Fruit fly (Drosophila melanogaster) whole organism, embryonic: ENCODE data around the gene CG17666.

ENCODE experiments used
- Ada2b ChIP-seq: fragments of 200-800 bp; sonication (Bioruptor generic); IDR thresholded peaks from 2 replicates; pipeline ENCODE4 v1.3.6; 2022; ENCODE audit warnings: missing biosample characterization, missing genetic modification characterization
- Adf1 ChIP-seq: fragments of 200-800 bp; sonication (Bioruptor generic); IDR thresholded peaks from 2 replicates; pipeline ENCODE4 v1.3.6; 2022; ENCODE audit warnings: missing biosample characterization, missing genetic modification characterization
- Atf-2 ChIP-seq: fragments of 200-800 bp; sonication (Bioruptor generic); optimal IDR thresholded peaks from 2 replicates; lab custom pipeline; 2016; ENCODE audit warnings: missing biosample characterization, missing genetic modification characterization
- Bdp1 ChIP-seq: fragments of 200-800 bp; sonication (Bioruptor generic); optimal IDR thresholded peaks from 3 replicates; lab custom pipeline; 2016; ENCODE audit warnings: missing biosample characterization, missing genetic modification characterization
- CG10209 ChIP-seq: fragments of 200-800 bp; sonication (Bioruptor generic); optimal IDR thresholded peaks from 3 replicates; lab custom pipeline; 2017; ENCODE audit warnings: missing biosample characterization, mild to moderate bottlenecking, missing genetic modification characterization, missing genetic modification reagents
- CG10321 ChIP-seq: fragments of 200-800 bp; sonication (Bioruptor generic); IDR thresholded peaks from 2 replicates; pipeline ENCODE4 v1.3.6; 2022; ENCODE audit warnings: missing biosample characterization, missing genetic modification characterization
- CG10979 ChIP-seq: fragments of 200-800 bp; sonication (Bioruptor generic); optimal IDR thresholded peaks from 2 replicates; lab custom pipeline; 2018; ENCODE audit warnings: missing biosample characterization, mild to moderate bottlenecking, missing genetic modification characterization, moderate library complexity
- CG11504 ChIP-seq: fragments of 200-800 bp; sonication (Bioruptor generic); optimal IDR thresholded peaks from 3 replicates; lab custom pipeline; 2019; ENCODE audit warnings: missing biosample characterization, mild to moderate bottlenecking, missing genetic modification characterization, moderate library complexity
- CG11560 ChIP-seq: fragments of 200-800 bp; sonication (Bioruptor generic); IDR thresholded peaks from 3 replicates; pipeline ENCODE4 v1.3.6; 2022; ENCODE audit warnings: missing biosample characterization, missing genetic modification characterization
- CG11696 ChIP-seq: fragments of 200-800 bp; sonication (Bioruptor generic); IDR thresholded peaks from 2 replicates; pipeline ENCODE4 v1.3.6; 2022; ENCODE audit warnings: missing biosample characterization, missing genetic modification characterization
- CG15479 ChIP-seq: fragments of 200-800 bp; sonication (Bioruptor generic); optimal IDR thresholded peaks from 3 replicates; lab custom pipeline; 2019; ENCODE audit warnings: missing biosample characterization, mild to moderate bottlenecking, missing genetic modification characterization, moderate library complexity
- CG17612 ChIP-seq: fragments of 200-800 bp; sonication (Bioruptor generic); IDR thresholded peaks from 2 replicates; pipeline ENCODE4 v1.3.6; 2022; ENCODE audit warnings: missing biosample characterization, missing genetic modification characterization
- CG17829 ChIP-seq: fragments of 200-800 bp; optimal IDR thresholded peaks from 2 replicates; lab custom pipeline; 2019; ENCODE audit warnings: missing biosample characterization, mild to moderate bottlenecking, missing genetic modification characterization, moderate library complexity
- CG30403 ChIP-seq: fragments of 200-800 bp; sonication (Bioruptor generic); optimal IDR thresholded peaks from 3 replicates; lab custom pipeline; 2016; ENCODE audit warnings: missing biosample characterization, missing genetic modification characterization
- CG4707 ChIP-seq: fragments of 200-800 bp; sonication (Bioruptor generic); optimal IDR thresholded peaks from 2 replicates; lab custom pipeline; 2018; ENCODE audit warnings: missing biosample characterization, mild to moderate bottlenecking, missing genetic modification characterization, moderate library complexity
- CG7963 ChIP-seq: fragments of 200-800 bp; sonication (Bioruptor generic); IDR thresholded peaks from 3 replicates; pipeline ENCODE4 v1.3.6; 2022; ENCODE audit warnings: missing biosample characterization, missing genetic modification characterization; ENCODE audit not compliant: partially characterized antibody
- CG8765 ChIP-seq: fragments of 200-800 bp; sonication (Bioruptor generic); IDR thresholded peaks from 2 replicates; pipeline ENCODE4 v1.3.6; 2022; ENCODE audit warnings: missing biosample characterization, missing genetic modification characterization
- CG9817 ChIP-seq: fragments of 200-800 bp; sonication (Bioruptor generic); optimal IDR thresholded peaks from 2 replicates; lab custom pipeline; 2018; ENCODE audit warnings: missing biosample characterization, mild to moderate bottlenecking, missing genetic modification characterization, moderate library complexity
- CHES-1-like ChIP-seq: fragments of 200-800 bp; sonication (Bioruptor generic); optimal IDR thresholded peaks from 2 replicates; lab custom pipeline; 2016; ENCODE audit warnings: missing biosample characterization, missing genetic modification characterization
- Dref ChIP-seq: fragments of 200-800 bp; sonication (Bioruptor generic); IDR thresholded peaks from 2 replicates; pipeline ENCODE4 v1.3.6; 2022; ENCODE audit warnings: missing biosample characterization, missing genetic modification characterization
- Eip74EF ChIP-seq, 2 experiments: fragments of 200-800 bp in 1 of 2; fragments of >200 bp in 1 of 2; sonication (Bioruptor generic) in 1 of 2; optimal IDR thresholded peaks; 2 replicates each; lab custom pipeline; 2017 to 2019; ENCODE audit warnings: missing biosample characterization in 2 of 2, missing genetic modification characterization in 2 of 2, mild to moderate bottlenecking in 1 of 2, moderate library complexity in 1 of 2
- Elba2 ChIP-seq: fragments of 200-800 bp; sonication (Bioruptor generic); optimal IDR thresholded peaks from 3 replicates; lab custom pipeline; 2016; ENCODE audit warnings: missing biosample characterization, missing genetic modification characterization
- HHEX ChIP-seq: fragments of 200-800 bp; sonication (Bioruptor generic); optimal IDR thresholded peaks from 3 replicates; lab custom pipeline; 2017; ENCODE audit warnings: missing biosample characterization, mild to moderate bottlenecking, missing genetic modification characterization, missing genetic modification reagents
- HLHmδ ChIP-seq: fragments of 200-800 bp; sonication (Bioruptor generic); optimal IDR thresholded peaks from 2 replicates; lab custom pipeline; 2018; ENCODE audit warnings: missing biosample characterization, mild to moderate bottlenecking, missing genetic modification characterization, moderate library complexity
- NC2α ChIP-seq: fragments of 200-800 bp; sonication (Bioruptor generic); optimal IDR thresholded peaks from 2 replicates; lab custom pipeline; 2016; ENCODE audit warnings: missing biosample characterization, missing genetic modification characterization
- NC2β ChIP-seq: fragments of 200-800 bp; sonication (Bioruptor generic); optimal IDR thresholded peaks from 2 replicates; lab custom pipeline; 2016; ENCODE audit warnings: missing biosample characterization, missing genetic modification characterization
- NK7.1 ChIP-seq: fragments of 200-800 bp; sonication (Bioruptor generic); optimal IDR thresholded peaks from 3 replicates; lab custom pipeline; 2016; ENCODE audit warnings: missing biosample characterization, missing genetic modification characterization
- Neu2 ChIP-seq: fragments of 200-800 bp; sonication (Bioruptor generic); optimal IDR thresholded peaks from 3 replicates; lab custom pipeline; 2016; ENCODE audit warnings: missing biosample characterization, missing genetic modification characterization, borderline replicate concordance
- Ravus ChIP-seq: fragments of 200-800 bp; sonication (Bioruptor generic); IDR thresholded peaks from 2 replicates; pipeline ENCODE4 v1.3.6; 2022; ENCODE audit warnings: missing biosample characterization, missing genetic modification characterization
- al ChIP-seq: fragments of 200-800 bp; sonication (Bioruptor generic); IDR thresholded peaks from 2 replicates; pipeline ENCODE4 v1.3.6; 2022; ENCODE audit warnings: missing biosample characterization, missing genetic modification characterization
- br ChIP-seq: fragments of >200 bp; optimal IDR thresholded peaks from 2 replicates; lab custom pipeline; 2017
- caup ChIP-seq: fragments of 200-800 bp; sonication (Bioruptor generic); optimal IDR thresholded peaks from 3 replicates; lab custom pipeline; 2017; ENCODE audit warnings: missing biosample characterization, mild to moderate bottlenecking, missing genetic modification characterization, moderate library complexity; ENCODE audit not compliant: severe bottlenecking
- chn ChIP-seq: fragments of 200-800 bp; sonication (Bioruptor generic); optimal IDR thresholded peaks from 2 replicates; lab custom pipeline; 2016; ENCODE audit warnings: missing biosample characterization, missing genetic modification characterization
- ewg ChIP-seq: fragments of 200-800 bp; sonication (Bioruptor generic); optimal IDR thresholded peaks from 3 replicates; lab custom pipeline; 2017; ENCODE audit warnings: mild to moderate bottlenecking, missing biosample characterization, missing genetic modification reagents, missing genetic modification characterization
- fd3F ChIP-seq: fragments of 200-800 bp; sonication (Bioruptor generic); optimal IDR thresholded peaks from 2 replicates; lab custom pipeline; 2018; ENCODE audit warnings: missing biosample characterization, mild to moderate bottlenecking, missing genetic modification characterization, moderate library complexity
- ftz-f1 ChIP-seq: fragments of 200-800 bp; sonication (Bioruptor generic); optimal IDR thresholded peaks from 2 replicates; lab custom pipeline; 2016; ENCODE audit warnings: missing biosample characterization, missing genetic modification characterization
- gt ChIP-seq: fragments of 200-800 bp; sonication (Bioruptor generic); IDR thresholded peaks from 2 replicates; pipeline ENCODE4 v1.3.6; 2022; ENCODE audit warnings: missing biosample characterization, missing genetic modification characterization
- h ChIP-seq: fragments of >200 bp; optimal IDR thresholded peaks from 2 replicates; lab custom pipeline; 2017
- hkb ChIP-seq, 2 experiments: fragments of 200-800 bp in 1 of 2; fragments of >200 bp in 1 of 2; sonication (Bioruptor generic) in 1 of 2; IDR thresholded peaks in 1 of 2; optimal IDR thresholded peaks in 1 of 2; 2 replicates each; pipeline versions ENCODE4 v1.3.6 to Lab custom; 2017 to 2022; ENCODE audit warnings: missing biosample characterization in 1 of 2, missing genetic modification characterization in 1 of 2
- jing ChIP-seq: fragments of 200-800 bp; sonication (Bioruptor generic); optimal IDR thresholded peaks from 2 replicates; lab custom pipeline; 2018; ENCODE audit warnings: missing biosample characterization, mild to moderate bottlenecking, missing genetic modification characterization
- knrl ChIP-seq: fragments of 200-800 bp; sonication (Bioruptor generic); IDR thresholded peaks from 3 replicates; pipeline ENCODE4 v1.3.6; 2022; ENCODE audit warnings: missing biosample characterization, missing genetic modification characterization; ENCODE audit not compliant: partially characterized antibody
- mirr ChIP-seq: fragments of 200-800 bp; sonication (Bioruptor generic); optimal IDR thresholded peaks from 3 replicates; lab custom pipeline; 2018; ENCODE audit warnings: missing biosample characterization, mild to moderate bottlenecking, missing genetic modification characterization
- nau ChIP-seq: fragments of 200-800 bp; sonication (Bioruptor generic); optimal IDR thresholded peaks from 3 replicates; lab custom pipeline; 2017; ENCODE audit warnings: missing biosample characterization, mild to moderate bottlenecking, missing genetic modification characterization, missing genetic modification reagents
- otp ChIP-seq: fragments of 200-800 bp; sonication (Bioruptor generic); IDR thresholded peaks from 3 replicates; pipeline ENCODE4, ENCODE4 v1.3.6; 2022; ENCODE audit warnings: missing biosample characterization, missing genetic modification characterization
- rib ChIP-seq: fragments of 200-800 bp; sonication (Bioruptor generic); IDR thresholded peaks from 2 replicates; pipeline ENCODE4 v1.3.6; 2022; ENCODE audit warnings: missing biosample characterization, missing genetic modification characterization
- salm ChIP-seq: fragments of 200-800 bp; sonication (Bioruptor generic); optimal IDR thresholded peaks from 2 replicates; lab custom pipeline; 2018; ENCODE audit warnings: missing biosample characterization, mild to moderate bottlenecking, missing genetic modification characterization
- stwl ChIP-seq: fragments of 200-800 bp; sonication (Bioruptor generic); optimal IDR thresholded peaks from 3 replicates; lab custom pipeline; 2018; ENCODE audit warnings: missing biosample characterization, mild to moderate bottlenecking, missing genetic modification characterization, moderate library complexity
- tna ChIP-seq: fragments of 200-800 bp; sonication (Bioruptor generic); IDR thresholded peaks from 2 replicates; pipeline ENCODE4 v1.3.6; 2022; ENCODE audit warnings: missing biosample characterization, missing genetic modification characterization; ENCODE audit not compliant: partially characterized antibody
- z ChIP-seq: fragments of 200-800 bp; sonication (Bioruptor generic); IDR thresholded peaks from 3 replicates; pipeline ENCODE4 v1.3.6; 2022; ENCODE audit warnings: missing biosample characterization, missing genetic modification characterization
- zfh2 ChIP-seq: fragments of 200-800 bp; sonication (Bioruptor generic); optimal IDR thresholded peaks from 2 replicates; lab custom pipeline; 2016; ENCODE audit warnings: missing biosample characterization, missing genetic modification characterization

Gene CG17666

dm6 chr3L:12792933-12793448 lies 11.9 kb downstream of the CG17666 start (continued):
- TF ChIP-seq hkb (optimal IDR thresholded peaks at IDR 0.05; lab: Kevin White, UChicago) (no peak), hkb (GFP tag; IDR thresholded peaks at IDR 0.05; lab: Robert Waterston, UW) (peak; percentile 69), chn (GFP tag; lab: Kevin White, UChicago) (no peak), caup (peak; percentile 44), zfh2 (GFP tag; lab: Kevin White, UChicago) (peak; percentile 17), Dref (no peak), tna (GFP tag; lab: Robert Waterston, UW) (no peak), Bdp1 (GFP tag; lab: Kevin White, UChicago) (no peak), CG8765 (GFP tag; lab: Robert Waterston, UW) (no peak), CHES-1-like (GFP tag; lab: Kevin White, UChicago) (no peak), CG17612 (GFP tag; lab: Robert Waterston, UW) (no peak), CG17829 (peak; percentile 67), CG10209 (peak; percentile 40), HLHmδ (GFP tag; lab: Kevin White, UChicago) (no peak), CG30403 (peak; percentile 73), rib (GFP tag; lab: Robert Waterston, UW) (no peak), CG11560 (tag; lab: Robert Waterston, UW) (no peak), Ada2b (GFP tag; lab: Robert Waterston, UW) (no peak; the same call in none of the 2 replicates), HHEX (GFP tag; lab: Kevin White, UChicago) (peak; percentile 39), otp (GFP tag; lab: Robert Waterston, UW) (no peak), Adf1 (no peak; the same call in 1 of the 2 replicates), Ravus (no peak), NK7.1 (no peak), Elba2 (GFP tag; lab: Kevin White, UChicago) (no peak), fd3F (GFP tag; lab: Kevin White, UChicago) (peak; percentile 39), stwl (tag; lab: Kevin White, UChicago) (no peak), CG10979 (tag; lab: Kevin White, UChicago) (peak; percentile 69), nau (peak; percentile 36), al (GFP tag; lab: Robert Waterston, UW) (0 out of 2 replicates have a peak, but pooled peaks have one; percentile 31), gt (no peak), salm (tag; lab: Kevin White, UChicago) (peak; percentile 47), jing (GFP tag; lab: Kevin White, UChicago) (no peak), h (lab: Kevin White, UChicago) (no peak), NC2α (GFP tag; lab: Kevin White, UChicago) (no peak), NC2β (GFP tag; lab: Kevin White, UChicago) (peak; percentile 1), CG7963 (GFP tag; lab: Robert Waterston, UW) (no peak), CG11696 (GFP tag; lab: Robert Waterston, UW) (peak; percentile 78), Eip74EF (GFP tag; optimal IDR thresholded peaks at IDR 0.05; lab: Kevin White, UChicago) (peak in 1 of 2 experiments; percentile 61), CG15479 (GFP tag; lab: Kevin White, UChicago) (no peak), CG4707 (GFP tag; lab: Kevin White, UChicago) (no peak), ftz-f1 (no peak), mirr (GFP tag; lab: Kevin White, UChicago) (peak; percentile 27), knrl (GFP tag; lab: Robert Waterston, UW) (no peak), br (lab: Kevin White, UChicago) (no peak), z (GFP tag; lab: Robert Waterston, UW) (no peak), Atf-2 (no peak), CG10321 (GFP tag; lab: Robert Waterston, UW) (no peak), CG11504 (tag; lab: Kevin White, UChicago) (peak; percentile 79), Neu2 (no peak), CG9817 (tag; lab: Kevin White, UChicago) (no peak), ewg (no peak)
